Worm (Caenorhabditis elegans) whole organism, midembryonic: Measurements from ENCODE around the gene ltd-1.

Experiments used
- T22C8.4 ChIP-seq: fragments of 200-800 bp; sonication (Bioruptor generic); IDR thresholded peaks from 2 replicates; pipeline ENCODE4 v1.3.6; 2022; ENCODE audit warnings: missing genetic modification characterization, missing compliant biosample characterization
- flt-1 ChIP-seq: fragments of 200-800 bp; sonication (Bioruptor generic); IDR thresholded peaks from 2 replicates; pipeline ENCODE4 v1.3.6; 2022; ENCODE audit warnings: missing genetic modification characterization, missing compliant biosample characterization
- klf-2 ChIP-seq: fragments of 200-800 bp; sonication (Bioruptor generic); conservative IDR thresholded peaks from 2 replicates; pipeline ENCODE4 v1.3.6; 2022; ENCODE audit warnings: missing genetic modification reagents, missing genetic modification characterization, missing compliant biosample characterization
- med-1 ChIP-seq: sonication (generic microtip); optimal IDR thresholded peaks from 2 replicates; lab custom pipeline; 2017; ENCODE audit warnings: missing genetic modification characterization, mild to moderate bottlenecking, missing compliant biosample characterization, antibody characterized with exemption, missing genetic modification reagents; ENCODE audit not compliant: insufficient read depth
- ref-1 ChIP-seq: fragments of 200-800 bp; sonication (Bioruptor generic); conservative IDR thresholded peaks from 2 replicates; pipeline ENCODE4 v1.3.6; 2022; ENCODE audit warnings: missing genetic modification reagents, missing genetic modification characterization, missing compliant biosample characterization

DNA sequence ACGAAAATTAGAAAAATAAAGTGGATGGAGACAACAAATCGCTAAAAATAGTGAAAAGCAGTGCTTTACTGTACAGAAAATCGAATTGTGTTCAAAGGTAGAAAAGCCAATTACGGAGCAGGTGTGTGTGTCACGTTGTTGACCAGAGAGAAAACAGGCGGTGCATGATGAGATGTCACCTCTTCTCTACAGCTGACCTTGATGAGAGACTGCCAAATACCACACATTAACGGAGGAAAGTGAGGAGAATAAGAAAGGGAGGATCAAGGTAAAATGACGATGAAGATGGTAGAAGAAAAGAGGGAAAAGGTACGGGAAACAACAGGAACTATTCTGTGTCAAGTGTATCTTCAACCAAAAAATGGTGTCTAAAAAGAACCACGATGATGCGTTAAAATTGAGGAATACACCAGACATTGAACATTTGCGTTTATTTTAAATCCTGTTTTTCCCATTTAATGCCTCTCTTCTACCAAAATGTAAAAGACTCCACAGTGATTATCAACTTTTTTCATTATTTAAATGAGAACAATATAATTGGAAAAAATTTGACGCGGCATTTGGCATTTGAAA is 6.7 kb upstream of the ltd-1 start:
- no peak for TF ChIP-seq med-1
- TF ChIP-seq flt-1: no peak
- TF ChIP-seq ref-1: no peak
- TF ChIP-seq T22C8.4 (GFP tag; lab: Robert Waterston, UW): no peak
- TF ChIP-seq klf-2: no peak
